Worm (Caenorhabditis elegans): ENCODE results near the gene trmt-10A.

DNA sequence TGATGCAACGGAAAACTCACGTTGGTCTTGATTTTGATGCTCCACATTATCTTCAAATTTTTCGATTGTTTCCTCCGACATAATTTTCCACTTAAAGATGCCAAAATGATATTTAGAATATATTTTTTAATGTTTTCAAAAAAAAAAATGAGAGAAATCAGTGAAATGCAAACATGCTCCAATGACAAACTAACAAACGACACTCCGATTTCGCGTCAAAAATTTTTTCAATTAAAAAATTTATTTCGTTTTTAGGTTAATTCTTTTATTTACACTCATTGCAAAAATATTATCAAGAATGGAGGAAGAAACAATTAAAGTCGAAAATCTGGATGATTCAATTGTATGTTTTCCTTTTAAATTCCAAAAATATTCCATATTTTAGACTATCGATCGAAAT is at the start of gene trmt-10A, which contains the start of gene F25H8.2:
- TF ChIP-seq him-1 (tag; optimal IDR thresholded peaks at IDR 0.05) (no peak), dao-5 (tag; optimal IDR thresholded peaks at IDR 0.05) (no peak)

All from whole organism, L4/young adult.